Worm (Caenorhabditis elegans) whole organism, early embryonic: Measurements from ENCODE around the gene dod-6.

Experiments
- F13C5.2 ChIP-seq: sonication (generic microtip); optimal IDR thresholded peaks from 2 replicates; lab custom pipeline; 2017; ENCODE audit warnings: mild to moderate bottlenecking, missing genetic modification characterization, inconsistent platforms, missing compliant biosample characterization
- ama-1 ChIP-seq: fragments of 150-350 bp; optimal IDR thresholded peaks from 2 replicates; lab custom pipeline; 2014
- ets-7 ChIP-seq: sonication (generic microtip); optimal IDR thresholded peaks from 2 replicates; lab custom pipeline; 2016; ENCODE audit warnings: missing genotype, missing genetic modification characterization, missing compliant biosample characterization
- flt-1 ChIP-seq: fragments of 200-800 bp; sonication (Bioruptor generic); IDR thresholded peaks from 2 replicates; pipeline ENCODE4 v1.3.6; 2022; ENCODE audit warnings: missing genetic modification characterization, missing compliant biosample characterization
- hmg-4 ChIP-seq: fragments of 200-800 bp; sonication (Bioruptor generic); optimal IDR thresholded peaks from 2 replicates; lab custom pipeline; 2018; ENCODE audit warnings: mild to moderate bottlenecking, missing genetic modification characterization, missing compliant biosample characterization
- scrt-1 ChIP-seq: fragments of 200-800 bp; sonication (Bioruptor generic); IDR thresholded peaks from 2 replicates; pipeline ENCODE4 v1.3.6; 2022; ENCODE audit warnings: missing genetic modification characterization, missing compliant biosample characterization
- sea-1 ChIP-seq: fragments of 200-800 bp; sonication (Bioruptor generic); conservative IDR thresholded peaks from 2 replicates; pipeline ENCODE4 v1.3.6; 2022; ENCODE audit warnings: missing genetic modification characterization, missing compliant biosample characterization

- TF ChIP-seq hmg-4 (GFP tag; lab: Kevin White, UChicago) (no peak), ets-7 (tag; lab: Kevin White, UChicago) (no peak), F13C5.2 (no peak), sea-1 (GFP tag; lab: Robert Waterston, UW) (no peak), ama-1 (lab: Kevin White, UChicago) (peak; percentile 20), flt-1 (GFP tag; lab: Robert Waterston, UW) (no peak), scrt-1 (GFP tag; lab: Robert Waterston, UW) (no peak)
Measured at ce11 chrIII:10214540-10214979, 17.0 kb downstream of the dod-6 start.
